Fruit fly (Drosophila melanogaster) whole organism, embryonic: ENCODE data around the gene CG42852.
A peak's percentile ranks its signal among the peaks of the same experiment; 100 is the strongest.

Source experiments
- Atf-2 ChIP-seq: fragments of 200-800 bp; sonication (Bioruptor generic); optimal IDR thresholded peaks from 2 replicates; lab custom pipeline; 2016; ENCODE audit warnings: missing biosample characterization, missing genetic modification characterization
- Bteb2 ChIP-seq: fragments of 200-800 bp; sonication (Bioruptor generic); optimal IDR thresholded peaks from 2 replicates; lab custom pipeline; 2016; ENCODE audit warnings: missing biosample characterization, missing genetic modification characterization
- CG10321 ChIP-seq: fragments of 200-800 bp; sonication (Bioruptor generic); IDR thresholded peaks from 2 replicates; pipeline ENCODE4 v1.3.6; 2022; ENCODE audit warnings: missing biosample characterization, missing genetic modification characterization
- CG10543 ChIP-seq: fragments of 200-800 bp; sonication (Bioruptor generic); optimal IDR thresholded peaks from 3 replicates; lab custom pipeline; 2017; ENCODE audit warnings: missing biosample characterization, mild to moderate bottlenecking, missing genetic modification characterization, moderate library complexity
- CG11560 ChIP-seq: fragments of 200-800 bp; sonication (Bioruptor generic); IDR thresholded peaks from 3 replicates; pipeline ENCODE4 v1.3.6; 2022; ENCODE audit warnings: missing biosample characterization, missing genetic modification characterization
- CG12155 ChIP-seq: fragments of 200-800 bp; sonication (Bioruptor generic); optimal IDR thresholded peaks from 3 replicates; lab custom pipeline; 2016; ENCODE audit warnings: missing biosample characterization, missing genetic modification characterization
- CG12219 ChIP-seq: fragments of 200-800 bp; sonication (Bioruptor generic); optimal IDR thresholded peaks from 3 replicates; lab custom pipeline; 2018; ENCODE audit warnings: missing biosample characterization, mild to moderate bottlenecking, missing genetic modification characterization
- CG13424 ChIP-seq: fragments of 200-800 bp; sonication (Bioruptor generic); optimal IDR thresholded peaks from 2 replicates; lab custom pipeline; 2019; ENCODE audit warnings: missing biosample characterization, mild to moderate bottlenecking, missing genetic modification characterization, moderate library complexity
- CG14014 ChIP-seq: fragments of 200-800 bp; sonication (Bioruptor generic); IDR thresholded peaks from 2 replicates; pipeline ENCODE4 v1.3.6; 2022; ENCODE audit warnings: missing biosample characterization, missing genetic modification characterization
- CG15601 ChIP-seq: fragments of 200-800 bp; sonication (Bioruptor generic); optimal IDR thresholded peaks from 3 replicates; lab custom pipeline; 2019; ENCODE audit warnings: missing biosample characterization, mild to moderate bottlenecking, missing genetic modification characterization, moderate library complexity
- CG16815 ChIP-seq: fragments of 200-800 bp; sonication (Bioruptor generic); optimal IDR thresholded peaks from 3 replicates; lab custom pipeline; 2017; ENCODE audit warnings: missing biosample characterization, mild to moderate bottlenecking, missing genetic modification characterization
- CG17359 ChIP-seq: fragments of 200-800 bp; sonication (Bioruptor generic); optimal IDR thresholded peaks from 3 replicates; lab custom pipeline; 2018; ENCODE audit warnings: missing biosample characterization, mild to moderate bottlenecking, missing genetic modification characterization, moderate library complexity
- CG17361 ChIP-seq: fragments of 200-800 bp; sonication (Bioruptor generic); IDR thresholded peaks from 3 replicates; pipeline ENCODE4 v1.3.6; 2022; ENCODE audit warnings: missing biosample characterization, missing genetic modification characterization
- CG2120 ChIP-seq: fragments of 200-800 bp; sonication (Bioruptor generic); optimal IDR thresholded peaks from 3 replicates; lab custom pipeline; 2016; ENCODE audit warnings: missing biosample characterization, missing genetic modification characterization
- CG34224 ChIP-seq: fragments of 200-800 bp; sonication (Bioruptor generic); IDR thresholded peaks from 3 replicates; pipeline ENCODE4 v1.3.6; 2022; ENCODE audit warnings: missing biosample characterization, missing genetic modification characterization; ENCODE audit not compliant: partially characterized antibody
- CG3995 ChIP-seq: fragments of 200-800 bp; sonication (Bioruptor generic); optimal IDR thresholded peaks from 3 replicates; lab custom pipeline; 2016; ENCODE audit warnings: missing biosample characterization, missing genetic modification characterization
- CG4282 ChIP-seq: fragments of 200-800 bp; sonication (Bioruptor generic); optimal IDR thresholded peaks from 2 replicates; lab custom pipeline; 2016; ENCODE audit warnings: missing biosample characterization, missing genetic modification characterization
- CG7271 ChIP-seq: fragments of 200-800 bp; sonication (Bioruptor generic); optimal IDR thresholded peaks from 2 replicates; lab custom pipeline; 2018; ENCODE audit warnings: missing biosample characterization, mild to moderate bottlenecking, missing genetic modification characterization, moderate library complexity
- CG8290 ChIP-seq, 3 experiments: fragments of 200-800 bp; sonication (Bioruptor generic); optimal IDR thresholded peaks; 2 replicates each; lab custom pipeline; 2016 to 2019; ENCODE audit warnings: missing biosample characterization in 3 of 3, missing genetic modification characterization in 3 of 3, mild to moderate bottlenecking in 2 of 3, moderate library complexity in 1 of 3
- CG8924 ChIP-seq: fragments of 200-800 bp; optimal IDR thresholded peaks from 3 replicates; lab custom pipeline; 2019; ENCODE audit warnings: missing biosample characterization, mild to moderate bottlenecking, missing genetic modification characterization, moderate library complexity
- CG9215 ChIP-seq: fragments of 200-800 bp; sonication (Bioruptor generic); IDR thresholded peaks from 2 replicates; pipeline ENCODE4 v1.3.6; 2022; ENCODE audit warnings: missing biosample characterization, missing genetic modification characterization
- CG9727 ChIP-seq: fragments of 200-800 bp; sonication (Bioruptor generic); optimal IDR thresholded peaks from 3 replicates; lab custom pipeline; 2017; ENCODE audit warnings: missing biosample characterization, mild to moderate bottlenecking, missing genetic modification characterization
- Fer1 ChIP-seq: fragments of 200-800 bp; sonication (Bioruptor generic); optimal IDR thresholded peaks from 2 replicates; lab custom pipeline; 2017; ENCODE audit warnings: missing biosample characterization, mild to moderate bottlenecking, missing genetic modification characterization
- Fer3 ChIP-seq: fragments of 200-800 bp; sonication (Bioruptor generic); optimal IDR thresholded peaks from 2 replicates; lab custom pipeline; 2018; ENCODE audit warnings: missing biosample characterization, mild to moderate bottlenecking, missing genetic modification characterization, moderate library complexity
- GATAe ChIP-seq: fragments of 200-800 bp; sonication (Bioruptor generic); conservative IDR thresholded peaks from 2 replicates; pipeline ENCODE4 v1.3.6; 2022; ENCODE audit warnings: missing biosample characterization, missing genetic modification characterization
- Hmr ChIP-seq: fragments of 200-800 bp; sonication (Bioruptor generic); optimal IDR thresholded peaks from 3 replicates; lab custom pipeline; 2017; ENCODE audit warnings: mild to moderate bottlenecking, missing biosample characterization, missing genetic modification reagents, missing genetic modification characterization
- Mes4 ChIP-seq: fragments of 200-800 bp; sonication (Bioruptor generic); optimal IDR thresholded peaks from 2 replicates; lab custom pipeline; 2016; ENCODE audit warnings: missing biosample characterization, missing genetic modification characterization
- Opbp ChIP-seq: fragments of 200-800 bp; sonication (Bioruptor generic); IDR thresholded peaks from 3 replicates; pipeline ENCODE4 v1.3.6; 2022; ENCODE audit warnings: missing biosample characterization, missing genetic modification characterization; ENCODE audit not compliant: partially characterized antibody
- PHDP ChIP-seq: fragments of 200-800 bp; sonication (Bioruptor generic); optimal IDR thresholded peaks from 3 replicates; lab custom pipeline; 2018; ENCODE audit warnings: missing biosample characterization, mild to moderate bottlenecking, missing genetic modification characterization, moderate library complexity
- Ptx1 ChIP-seq: fragments of 200-800 bp; sonication (Bioruptor generic); IDR thresholded peaks from 2 replicates; pipeline ENCODE4 v1.3.6; 2022; ENCODE audit warnings: missing biosample characterization, missing genetic modification characterization
- Rx ChIP-seq: fragments of 200-800 bp; sonication (Bioruptor generic); IDR thresholded peaks from 2 replicates; pipeline ENCODE4 v1.3.6; 2022; ENCODE audit warnings: missing biosample characterization, missing genetic modification characterization
- Sox100B ChIP-seq: fragments of 200-800 bp; sonication (Bioruptor generic); optimal IDR thresholded peaks from 3 replicates; lab custom pipeline; 2018; ENCODE audit warnings: missing biosample characterization, mild to moderate bottlenecking, missing genetic modification characterization
- Ssrp ChIP-seq: fragments of 200-800 bp; sonication (Bioruptor generic); optimal IDR thresholded peaks from 2 replicates; lab custom pipeline; 2018; ENCODE audit warnings: missing biosample characterization, mild to moderate bottlenecking, missing genetic modification characterization, moderate library complexity
- bcd ChIP-seq: fragments of 200-800 bp; sonication (Bioruptor generic); optimal IDR thresholded peaks from 2 replicates; lab custom pipeline; 2017; ENCODE audit warnings: missing biosample characterization, mild to moderate bottlenecking, missing genetic modification characterization
- chinmo ChIP-seq: fragments of 200-800 bp; sonication (Bioruptor generic); IDR thresholded peaks from 4 replicates; pipeline ENCODE4 v1.3.6; 2022; ENCODE audit warnings: missing biosample characterization, missing genetic modification characterization; ENCODE audit not compliant: partially characterized antibody
- croc ChIP-seq: fragments of 200-800 bp; sonication (Bioruptor generic); conservative IDR thresholded peaks from 3 replicates; pipeline ENCODE4 v1.3.6; 2022; ENCODE audit warnings: missing biosample characterization, missing genetic modification characterization
- gsb ChIP-seq: fragments of 200-800 bp; sonication (Bioruptor generic); IDR thresholded peaks from 2 replicates; pipeline ENCODE4 v1.3.6; 2022; ENCODE audit warnings: missing biosample characterization, missing genetic modification characterization
- nau ChIP-seq: fragments of 200-800 bp; sonication (Bioruptor generic); optimal IDR thresholded peaks from 3 replicates; lab custom pipeline; 2017; ENCODE audit warnings: missing biosample characterization, mild to moderate bottlenecking, missing genetic modification characterization, missing genetic modification reagents
- pan ChIP-seq, 4 experiments: fragments of >200 bp in 3 of 4; fragments of 200-800 bp in 1 of 4; sonication (Bioruptor generic) in 1 of 4; optimal IDR thresholded peaks in 3 of 4; IDR thresholded peaks in 1 of 4; 2 replicates each; pipeline versions ENCODE4 v1.3.6 to Lab custom; 2017 to 2022; ENCODE audit warnings: missing biosample characterization in 2 of 4, missing genetic modification characterization in 2 of 4, mixed read lengths in 1 of 4
- pb ChIP-seq: fragments of 200-800 bp; sonication (Bioruptor generic); optimal IDR thresholded peaks from 3 replicates; lab custom pipeline; 2016; ENCODE audit warnings: missing biosample characterization, missing genetic modification characterization
- prd ChIP-seq, 3 experiments: fragments of >200 bp in 2 of 3; fragments of 200-800 bp in 1 of 3; sonication (Bioruptor generic) in 1 of 3; optimal IDR thresholded peaks in 2 of 3; IDR thresholded peaks in 1 of 3; 2 replicates in 2 of 3; 3 replicates in 1 of 3; pipeline versions ENCODE4 v1.3.6 to Lab custom; 2017 to 2022; ENCODE audit warnings: missing biosample characterization in 1 of 3, missing genetic modification characterization in 1 of 3
- sd ChIP-seq: fragments of 200-800 bp; sonication (Bioruptor generic); optimal IDR thresholded peaks from 3 replicates; lab custom pipeline; 2018; ENCODE audit warnings: missing biosample characterization, mild to moderate bottlenecking, missing genetic modification characterization, moderate library complexity
- shn ChIP-seq: fragments of 200-800 bp; sonication (Bioruptor generic); optimal IDR thresholded peaks from 3 replicates; lab custom pipeline; 2016; ENCODE audit warnings: missing biosample characterization, missing genetic modification characterization
- tio ChIP-seq: fragments of 200-800 bp; sonication (Bioruptor generic); optimal IDR thresholded peaks from 2 replicates; lab custom pipeline; 2017; ENCODE audit warnings: missing biosample characterization, missing genetic modification characterization, inconsistent platforms
- ttk ChIP-seq: fragments of 200-800 bp; sonication (Bioruptor generic); IDR thresholded peaks from 2 replicates; pipeline ENCODE4 v2.1.2; 2022; ENCODE audit warnings: missing biosample characterization, missing genetic modification characterization
- usp ChIP-seq: fragments of >200 bp; optimal IDR thresholded peaks from 2 replicates; lab custom pipeline; 2017; ENCODE audit warnings: missing biosample characterization, missing genetic modification characterization

The CG42852 gene

DNA sequence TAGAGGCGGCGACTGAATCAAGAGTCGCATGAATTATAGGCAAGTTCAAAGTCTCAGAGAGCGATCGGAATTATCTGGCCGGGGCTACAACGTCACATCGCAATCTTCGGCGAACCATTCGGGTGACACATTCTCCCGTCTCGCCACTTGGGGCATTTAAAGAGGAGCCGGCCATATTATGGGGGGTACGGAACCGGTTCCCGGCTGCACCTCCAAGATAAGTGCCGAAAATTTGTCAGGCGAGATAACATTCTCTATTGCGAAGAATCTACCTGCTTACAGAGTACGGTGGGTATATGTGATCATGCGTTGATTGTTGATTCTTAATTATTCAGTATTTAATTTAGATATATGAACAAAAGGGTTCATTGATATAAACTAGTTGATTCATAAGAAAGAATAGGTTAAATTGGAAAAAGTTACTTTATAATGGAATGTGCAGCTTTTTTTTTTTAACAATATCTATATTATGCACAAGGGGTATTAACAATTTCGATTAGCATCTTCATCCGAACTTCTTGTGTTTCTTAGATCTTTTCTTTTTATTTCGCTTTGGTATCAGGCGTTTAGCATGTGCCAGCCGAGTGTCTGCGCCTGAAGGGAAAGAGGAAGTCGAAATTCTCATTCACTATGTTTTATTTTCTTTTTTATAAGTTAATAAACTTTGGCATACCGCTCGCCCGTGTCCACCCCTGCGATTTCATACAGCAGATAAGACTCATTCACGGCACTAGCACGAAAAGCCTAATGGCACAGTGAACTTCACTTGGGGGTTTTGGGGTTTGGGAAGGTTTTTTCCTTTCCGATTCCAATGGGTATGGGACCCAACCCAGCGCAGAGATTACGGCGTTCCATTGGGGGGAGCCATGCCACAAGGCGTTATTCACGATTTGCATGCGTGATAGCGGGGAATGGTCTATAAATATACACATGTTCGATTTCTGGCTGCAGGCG, 46.5 kb downstream of the CG42852 start (continued):
- TF ChIP-seq bcd (GFP tag; lab: Kevin White, UChicago) = peak; percentile 64
- TF ChIP-seq Rx = no peak
- TF ChIP-seq Mes4 (GFP tag; lab: Kevin White, UChicago) = no peak
- no peak for TF ChIP-seq CG4282
- peak; percentile 33 for TF ChIP-seq Bteb2
- TF ChIP-seq usp (GFP tag; lab: Kevin White, UChicago) = no peak
- TF ChIP-seq CG11560 (tag; lab: Robert Waterston, UW) = no peak
- peak; percentile 54; the same call in 1 of the 2 replicates for TF ChIP-seq CG9215 (GFP tag; lab: Robert Waterston, UW)
- peak; percentile 45 for TF ChIP-seq pb
- TF ChIP-seq CG7271 (tag; lab: Kevin White, UChicago) = no peak
- TF ChIP-seq Fer3 (tag; lab: Kevin White, UChicago) = peak; percentile 50
- no peak for TF ChIP-seq CG34224 (GFP tag; lab: Robert Waterston, UW)
- no peak for TF ChIP-seq CG12219 (GFP tag; lab: Kevin White, UChicago)
- TF ChIP-seq CG9727 (GFP tag; lab: Kevin White, UChicago) = peak; percentile 81
- TF ChIP-seq nau (GFP tag; lab: Kevin White, UChicago) = peak; percentile 40
- TF ChIP-seq CG2120 (GFP tag; lab: Kevin White, UChicago) = peak; percentile 75
- TF ChIP-seq Hmr (GFP tag; lab: Kevin White, UChicago) = peak; percentile 29
- TF ChIP-seq croc (GFP tag; lab: Robert Waterston, UW) = peak; percentile 31; the same call in 1 of the 3 replicates
- TF ChIP-seq Fer1 = peak; percentile 40
- TF ChIP-seq PHDP (tag; lab: Kevin White, UChicago) = peak; percentile 61
- TF ChIP-seq chinmo (GFP tag; lab: Robert Waterston, UW) = 0 out of 4 replicates have a peak, but pooled peaks have one; percentile 66
- TF ChIP-seq CG8290 (GFP tag; optimal IDR thresholded peaks at IDR 0.05; lab: Kevin White, UChicago) = no peak
- peak in 1 of 2 experiments; percentile 27 for TF ChIP-seq CG8290 (tag; optimal IDR thresholded peaks at IDR 0.05; lab: Kevin White, UChicago)
- 0 out of 2 replicates have a peak, but pooled peaks have one; percentile 42 for TF ChIP-seq CG14014
- peak; percentile 53 for TF ChIP-seq Ptx1
- TF ChIP-seq pan (optimal IDR thresholded peaks at IDR 0.05; lab: Kevin White, UChicago) = no peak
- peak in 1 of 2 experiments; percentile 49 for TF ChIP-seq pan (GFP tag; optimal IDR thresholded peaks at IDR 0.05 in 1 of 2, IDR thresholded peaks at IDR 0.05 in 1 of 2)
- TF ChIP-seq GATAe = no peak
- peak; percentile 43 for TF ChIP-seq tio (GFP tag; lab: Kevin White, UChicago)
- TF ChIP-seq CG17361 (GFP tag; lab: Robert Waterston, UW) = peak; percentile 80
- no peak for TF ChIP-seq gsb
- TF ChIP-seq Ssrp = peak; percentile 58
- TF ChIP-seq CG8924 (tag; lab: Kevin White, UChicago) = peak; percentile 46
- TF ChIP-seq CG13424 = peak; percentile 48
- TF ChIP-seq Opbp (GFP tag; lab: Robert Waterston, UW) = no peak
- no peak for TF ChIP-seq prd (optimal IDR thresholded peaks at IDR 0.05; lab: Kevin White, UChicago)
- TF ChIP-seq prd (GFP tag; IDR thresholded peaks at IDR 0.05; lab: Robert Waterston, UW) = peak; percentile 66
- TF ChIP-seq Sox100B (GFP tag; lab: Kevin White, UChicago) = peak; percentile 49
- TF ChIP-seq CG16815 (GFP tag; lab: Kevin White, UChicago) = peak; percentile 58
- 0 out of 2 replicates have a peak, but pooled peaks have one; percentile 6 for TF ChIP-seq ttk (GFP tag; lab: Robert Waterston, UW)
- no peak for TF ChIP-seq CG10321 (GFP tag; lab: Robert Waterston, UW)
- peak; percentile 48 for TF ChIP-seq CG12155 (GFP tag; lab: Kevin White, UChicago)
- TF ChIP-seq sd (tag; lab: Kevin White, UChicago) = peak; percentile 83
- TF ChIP-seq CG3995 = no peak
- TF ChIP-seq CG17359 (tag; lab: Kevin White, UChicago) = peak; percentile 69
- TF ChIP-seq shn (GFP tag; lab: Kevin White, UChicago) = peak; percentile 5
- peak; percentile 6 for TF ChIP-seq CG10543 (GFP tag; lab: Kevin White, UChicago)
- TF ChIP-seq CG15601 = peak; percentile 43
- TF ChIP-seq Atf-2 (GFP tag; lab: Kevin White, UChicago) = peak; percentile 20
